Worm (Caenorhabditis elegans): ENCODE data around the gene R03A10.5.

R03A10.5 gene

ce11 chrX:15446292-15446794 is at the start of gene R03A10.5:
Gene R03A10.5 (plus strand): TSS chrX:15446722.
- TF ChIP-seq nhr-25 (tag; optimal IDR thresholded peaks at IDR 0.05) (peak; percentile 15), lin-15B (tag; optimal IDR thresholded peaks at IDR 0.05) (no peak)

- TF ChIP-seq snpc-4 (tag; optimal IDR thresholded peaks at IDR 0.05): no peak
- TF ChIP-seq nhr-25 (tag; optimal IDR thresholded peaks at IDR 0.05): no peak
- TF ChIP-seq ama-1 (optimal IDR thresholded peaks at IDR 0.05): no peak
- no peak for TF ChIP-seq nhr-11 (tag; optimal IDR thresholded peaks at IDR 0.05)
- TF ChIP-seq mdl-1 (tag; optimal IDR thresholded peaks at IDR 0.05): no peak
- no peak for TF ChIP-seq egl-5 (tag; optimal IDR thresholded peaks at IDR 0.05)
- TF ChIP-seq ceh-9 (tag; optimal IDR thresholded peaks at IDR 0.05): no peak
- no peak for TF ChIP-seq nhr-237 (tag; optimal IDR thresholded peaks at IDR 0.05)
- TF ChIP-seq nhr-12 (tag; optimal IDR thresholded peaks at IDR 0.05): no peak
- TF ChIP-seq lin-15B (tag; optimal IDR thresholded peaks at IDR 0.05): no peak
- TF ChIP-seq tbx-2 (tag; optimal IDR thresholded peaks at IDR 0.05): no peak
- no peak for TF ChIP-seq nhr-43 (tag; optimal IDR thresholded peaks at IDR 0.05; ENCODE audit: poor library complexity, severe bottlenecking)
- TF ChIP-seq pha-4 (tag; optimal IDR thresholded peaks at IDR 0.05): no peak
Measured at ce11 chrX:15407631-15408030, 38.9 kb upstream of the R03A10.5 start, which contains the start of gene psa-3. Gene psa-3 (plus strand): TSS chrX:15407931.

DNA sequence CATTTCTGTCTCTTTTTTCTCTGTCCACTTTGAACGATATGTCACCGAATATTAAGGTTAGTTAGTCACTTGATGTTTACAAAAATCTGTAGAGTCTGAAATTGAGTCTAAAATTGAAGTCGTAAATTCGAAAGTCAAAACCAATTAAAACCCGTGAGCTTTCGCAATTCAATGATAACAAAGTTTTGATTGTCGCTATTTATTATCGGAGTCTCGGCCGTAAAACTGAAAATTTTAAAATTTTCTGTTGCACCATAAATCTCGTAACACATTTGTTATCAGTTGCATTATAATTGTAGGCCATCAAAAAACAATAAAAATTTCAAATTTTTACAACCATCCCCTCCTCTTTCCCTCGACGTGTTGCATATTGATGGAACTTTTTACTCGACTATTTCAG is 37.9 kb upstream of the R03A10.5 start:
- TF ChIP-seq nhr-67 (tag; optimal IDR thresholded peaks at IDR 0.05) (no peak), aly-2 (tag; optimal IDR thresholded peaks at IDR 0.05) (no peak), nfya-1 (tag; optimal IDR thresholded peaks at IDR 0.05; ENCODE audit: insufficient read depth) (no peak), ceh-82 (tag; optimal IDR thresholded peaks at IDR 0.05) (no peak), skn-1 (tag; optimal IDR thresholded peaks at IDR 0.05) (no peak), elt-2 (tag; optimal IDR thresholded peaks at IDR 0.05) (peak; percentile 94), egl-5 (tag; optimal IDR thresholded peaks at IDR 0.05) (no peak), ztf-11 (tag; optimal IDR thresholded peaks at IDR 0.05) (no peak), pha-4 (tag; optimal IDR thresholded peaks at IDR 0.05) (peak; percentile 46), pqm-1 (tag; optimal IDR thresholded peaks at IDR 0.05) (peak; percentile 88), ceh-28 (tag; optimal IDR thresholded peaks at IDR 0.05) (no peak), jun-1 (tag; optimal IDR thresholded peaks at IDR 0.05) (peak; percentile 57)

- TF ChIP-seq tbx-2 (tag; optimal IDR thresholded peaks at IDR 0.05): no peak
- TF ChIP-seq nfya-1 (tag; optimal IDR thresholded peaks at IDR 0.05; ENCODE audit: insufficient read depth): no peak
- TF ChIP-seq pqm-1 (tag; optimal IDR thresholded peaks at IDR 0.05): no peak
- TF ChIP-seq nhr-28 (tag; optimal IDR thresholded peaks at IDR 0.05): no peak
- TF ChIP-seq ama-1 (optimal IDR thresholded peaks at IDR 0.05): no peak
- TF ChIP-seq elt-2 (tag; optimal IDR thresholded peaks at IDR 0.05): no peak
Measured at ce11 chrX:15415226-15415625, 31.3 kb upstream of the R03A10.5 start, which contains the start of gene pqn-36. Gene pqn-36 (minus strand): TSS chrX:15415493.

ce11 chrX:15420671-15421070 is 25.9 kb upstream of the R03A10.5 start, which contains the start of gene F39D8.3:
Gene F39D8.3 (plus strand): TSS chrX:15420971.
- TF ChIP-seq nhr-77 (tag; optimal IDR thresholded peaks at IDR 0.05): no peak
- no peak for TF ChIP-seq sea-2 (GFP tag; optimal IDR thresholded peaks at IDR 0.05)
- peak; percentile 51 for TF ChIP-seq nhr-25 (tag; optimal IDR thresholded peaks at IDR 0.05)
- no peak for TF ChIP-seq ceh-16 (tag; optimal IDR thresholded peaks at IDR 0.05)

ce11 chrX:15423708-15424423 is 22.7 kb upstream of the R03A10.5 start:
- TF ChIP-seq nhr-67 (tag; optimal IDR thresholded peaks at IDR 0.05): no peak
- TF ChIP-seq eor-1 (tag; optimal IDR thresholded peaks at IDR 0.05): no peak
- TF ChIP-seq jun-1 (tag; optimal IDR thresholded peaks at IDR 0.05): peak; percentile 55
- no peak for TF ChIP-seq nhr-12 (tag; optimal IDR thresholded peaks at IDR 0.05)
- no peak for TF ChIP-seq fkh-10 (GFP tag; optimal IDR thresholded peaks at IDR 0.05)
- TF ChIP-seq sea-2 (GFP tag; optimal IDR thresholded peaks at IDR 0.05): no peak
- TF ChIP-seq pqm-1 (tag; optimal IDR thresholded peaks at IDR 0.05): peak; percentile 77
- TF ChIP-seq elt-3 (tag; optimal IDR thresholded peaks at IDR 0.05): peak in 2 of 3 experiments; percentile 5 to 75
- no peak for TF ChIP-seq lin-15B (tag; optimal IDR thresholded peaks at IDR 0.05)
- TF ChIP-seq daf-12 (tag; optimal IDR thresholded peaks at IDR 0.05): no peak
- TF ChIP-seq R02D3.7 (tag; optimal IDR thresholded peaks at IDR 0.05): no peak
- no peak for TF ChIP-seq fkh-2 (tag; optimal IDR thresholded peaks at IDR 0.05)
- TF ChIP-seq egl-27 (tag; optimal IDR thresholded peaks at IDR 0.05): no peak
- no peak for TF ChIP-seq ceh-82 (tag; optimal IDR thresholded peaks at IDR 0.05)
- TF ChIP-seq nhr-76 (tag; optimal IDR thresholded peaks at IDR 0.05): no peak
- no peak for TF ChIP-seq hmg-11 (tag; optimal IDR thresholded peaks at IDR 0.05)
- no peak for TF ChIP-seq lin-39 (tag; optimal IDR thresholded peaks at IDR 0.05)
- no peak for TF ChIP-seq nhr-237 (tag; optimal IDR thresholded peaks at IDR 0.05)
- TF ChIP-seq mdl-1 (tag; optimal IDR thresholded peaks at IDR 0.05): no peak
- no peak for TF ChIP-seq elt-1 (tag; optimal IDR thresholded peaks at IDR 0.05)
- TF ChIP-seq unc-62 (GFP tag; optimal IDR thresholded peaks at IDR 0.05): no peak
- TF ChIP-seq snpc-4 (tag; optimal IDR thresholded peaks at IDR 0.05): peak; percentile 12
- no peak for TF ChIP-seq nfya-1 (tag; optimal IDR thresholded peaks at IDR 0.05; ENCODE audit: insufficient read depth)
- TF ChIP-seq ztf-11 (tag; optimal IDR thresholded peaks at IDR 0.05): no peak
- no peak for TF ChIP-seq unc-39 (tag; optimal IDR thresholded peaks at IDR 0.05)

Data from whole organism, L3 larva.